Fruit fly (Drosophila melanogaster) whole organism, embryonic: ENCODE measurements around the gene CG44004.

Experiments
- Awh ChIP-seq: fragments of 200-800 bp; sonication (Bioruptor generic); IDR thresholded peaks from 2 replicates; pipeline ENCODE4, ENCODE4 v1.3.6; 2022; ENCODE audit warnings: missing biosample characterization, missing genetic modification characterization
- B-H1 ChIP-seq: fragments of 200-800 bp; sonication (Bioruptor generic); IDR thresholded peaks from 3 replicates; pipeline ENCODE4 v1.3.6; 2022; ENCODE audit warnings: missing biosample characterization, missing genetic modification characterization
- Bgb ChIP-seq: fragments of 200-800 bp; sonication (Bioruptor generic); IDR thresholded peaks from 2 replicates; pipeline ENCODE4 v1.3.6; 2022; ENCODE audit warnings: missing biosample characterization, missing genetic modification characterization; ENCODE audit not compliant: partially characterized antibody
- Bteb2 ChIP-seq: fragments of 200-800 bp; sonication (Bioruptor generic); optimal IDR thresholded peaks from 2 replicates; lab custom pipeline; 2016; ENCODE audit warnings: missing biosample characterization, missing genetic modification characterization
- CG11085 ChIP-seq: fragments of 200-800 bp; sonication (Bioruptor generic); IDR thresholded peaks from 2 replicates; pipeline ENCODE4 v1.3.6; 2022; ENCODE audit warnings: missing biosample characterization, missing genetic modification characterization
- CG11456 ChIP-seq: fragments of 200-800 bp; sonication (Bioruptor generic); IDR thresholded peaks from 3 replicates; pipeline ENCODE4 v1.3.6; 2022; ENCODE audit warnings: missing biosample characterization, missing genetic modification characterization
- CG12071 ChIP-seq: fragments of 200-800 bp; sonication (Bioruptor generic); optimal IDR thresholded peaks from 3 replicates; lab custom pipeline; 2018; ENCODE audit warnings: missing biosample characterization, mild to moderate bottlenecking, missing genetic modification characterization
- CG13287 ChIP-seq: fragments of 200-800 bp; sonication (Bioruptor generic); IDR thresholded peaks from 2 replicates; pipeline ENCODE4 v1.3.6; 2022; ENCODE audit warnings: missing biosample characterization, missing genetic modification characterization; ENCODE audit not compliant: partially characterized antibody
- CG15601 ChIP-seq: fragments of 200-800 bp; sonication (Bioruptor generic); optimal IDR thresholded peaks from 3 replicates; lab custom pipeline; 2019; ENCODE audit warnings: missing biosample characterization, mild to moderate bottlenecking, missing genetic modification characterization, moderate library complexity
- CG17829 ChIP-seq: fragments of 200-800 bp; optimal IDR thresholded peaks from 2 replicates; lab custom pipeline; 2019; ENCODE audit warnings: missing biosample characterization, mild to moderate bottlenecking, missing genetic modification characterization, moderate library complexity
- CG18599 ChIP-seq: fragments of 200-800 bp; sonication (Bioruptor generic); optimal IDR thresholded peaks from 3 replicates; lab custom pipeline; 2017; ENCODE audit warnings: missing biosample characterization, missing genetic modification characterization, mild to moderate bottlenecking, moderate library complexity, missing genetic modification reagents
- CG2116 ChIP-seq: fragments of 200-800 bp; sonication (Bioruptor generic); optimal IDR thresholded peaks from 3 replicates; lab custom pipeline; 2018; ENCODE audit warnings: missing biosample characterization, mild to moderate bottlenecking, missing genetic modification characterization
- CG3726 ChIP-seq: fragments of 200-800 bp; sonication (Bioruptor generic); IDR thresholded peaks from 3 replicates; pipeline ENCODE4, ENCODE4 v1.3.6; 2022; ENCODE audit warnings: missing biosample characterization, missing genetic modification characterization
- CG4404 ChIP-seq: fragments of 200-800 bp; sonication (Bioruptor generic); IDR thresholded peaks from 2 replicates; pipeline ENCODE4 v1.3.6; 2022; ENCODE audit warnings: missing biosample characterization, missing genetic modification characterization
- CG4854 ChIP-seq: fragments of 200-800 bp; sonication (Bioruptor generic); optimal IDR thresholded peaks from 2 replicates; lab custom pipeline; 2016; ENCODE audit warnings: missing biosample characterization, missing genetic modification characterization, inconsistent platforms
- CG7839 ChIP-seq: fragments of 200-800 bp; sonication (Bioruptor generic); optimal IDR thresholded peaks from 3 replicates; lab custom pipeline; 2018; ENCODE audit warnings: missing biosample characterization, mild to moderate bottlenecking, missing genetic modification characterization, moderate library complexity
- CG8359 ChIP-seq: fragments of 200-800 bp; sonication (Bioruptor generic); optimal IDR thresholded peaks from 2 replicates; lab custom pipeline; 2017; ENCODE audit warnings: missing biosample characterization, mild to moderate bottlenecking, missing genetic modification characterization, borderline replicate concordance
- CG8765 ChIP-seq: fragments of 200-800 bp; sonication (Bioruptor generic); IDR thresholded peaks from 2 replicates; pipeline ENCODE4 v1.3.6; 2022; ENCODE audit warnings: missing biosample characterization, missing genetic modification characterization
- Dbx ChIP-seq: fragments of 200-800 bp; sonication (Bioruptor generic); IDR thresholded peaks from 3 replicates; pipeline ENCODE4 v1.3.6; 2022; ENCODE audit warnings: missing biosample characterization, missing genetic modification characterization
- H15 ChIP-seq: fragments of 200-800 bp; sonication (Bioruptor generic); IDR thresholded peaks from 3 replicates; pipeline ENCODE4 v1.3.6; 2022; ENCODE audit warnings: missing biosample characterization, missing genetic modification characterization
- H2.0 ChIP-seq: fragments of 200-800 bp; sonication (Bioruptor generic); IDR thresholded peaks from 2 replicates; pipeline ENCODE4 v1.3.6; 2022; ENCODE audit warnings: missing biosample characterization, missing genetic modification characterization
- Hey ChIP-seq: fragments of 200-800 bp; sonication (Bioruptor generic); optimal IDR thresholded peaks from 3 replicates; lab custom pipeline; 2018; ENCODE audit warnings: missing biosample characterization, mild to moderate bottlenecking, missing genetic modification characterization
- Hr51 ChIP-seq, 2 experiments: fragments of 200-800 bp; sonication (Bioruptor generic); optimal IDR thresholded peaks; 2 replicates in 1 of 2; 3 replicates in 1 of 2; lab custom pipeline; 2016 to 2018; ENCODE audit warnings: missing biosample characterization in 2 of 2, missing genetic modification characterization in 2 of 2, mild to moderate bottlenecking in 1 of 2, moderate library complexity in 1 of 2
- Hsf ChIP-seq: fragments of 200-800 bp; sonication (Bioruptor generic); optimal IDR thresholded peaks from 3 replicates; lab custom pipeline; 2016; ENCODE audit warnings: missing biosample characterization, missing genetic modification characterization
- Jarid2 ChIP-seq: fragments of 200-800 bp; sonication (Bioruptor generic); optimal IDR thresholded peaks from 3 replicates; lab custom pipeline; 2017; ENCODE audit warnings: mild to moderate bottlenecking, missing biosample characterization, missing genetic modification reagents, missing genetic modification characterization
- Nf-YC ChIP-seq: fragments of 200-800 bp; optimal IDR thresholded peaks from 3 replicates; lab custom pipeline; 2019; ENCODE audit warnings: missing biosample characterization, mild to moderate bottlenecking, missing genetic modification characterization, moderate library complexity
- Six4 ChIP-seq: fragments of 200-800 bp; sonication (Bioruptor generic); optimal IDR thresholded peaks from 2 replicates; lab custom pipeline; 2016; ENCODE audit warnings: missing biosample characterization, missing genetic modification characterization
- Sox100B ChIP-seq: fragments of 200-800 bp; sonication (Bioruptor generic); optimal IDR thresholded peaks from 3 replicates; lab custom pipeline; 2018; ENCODE audit warnings: missing biosample characterization, mild to moderate bottlenecking, missing genetic modification characterization
- Sry-β ChIP-seq: fragments of 200-800 bp; sonication (Bioruptor generic); optimal IDR thresholded peaks from 2 replicates; lab custom pipeline; 2018; ENCODE audit warnings: missing biosample characterization, mild to moderate bottlenecking, missing genetic modification characterization, moderate library complexity
- Trl ChIP-seq, 3 experiments: fragments of >200 bp in 2 of 3; fragments of 200-800 bp in 1 of 3; sonication (Bioruptor generic) in 1 of 3; optimal IDR thresholded peaks; 2 replicates in 1 of 3; 3 replicates in 2 of 3; lab custom pipeline; 2016 to 2017; ENCODE audit warnings: missing biosample characterization in 1 of 3, missing genetic modification characterization in 1 of 3
- Xrp1 ChIP-seq: fragments of 200-800 bp; sonication (Bioruptor generic); IDR thresholded peaks from 2 replicates; pipeline ENCODE4 v1.3.6; 2022; ENCODE audit warnings: missing biosample characterization, missing genetic modification characterization
- aop ChIP-seq: fragments of 200-800 bp; sonication (Bioruptor generic); IDR thresholded peaks from 2 replicates; pipeline ENCODE4 v1.3.6; 2022; ENCODE audit warnings: missing biosample characterization, missing genetic modification characterization
- bcd ChIP-seq: fragments of 200-800 bp; sonication (Bioruptor generic); optimal IDR thresholded peaks from 2 replicates; lab custom pipeline; 2017; ENCODE audit warnings: missing biosample characterization, mild to moderate bottlenecking, missing genetic modification characterization
- disco-r ChIP-seq: fragments of 200-800 bp; sonication (Bioruptor generic); optimal IDR thresholded peaks from 2 replicates; lab custom pipeline; 2016; ENCODE audit warnings: missing biosample characterization, missing genetic modification characterization
- grn ChIP-seq: fragments of 200-800 bp; sonication (Bioruptor generic); optimal IDR thresholded peaks from 3 replicates; lab custom pipeline; 2017; ENCODE audit warnings: missing biosample characterization, missing genetic modification characterization
- gt ChIP-seq: fragments of 200-800 bp; sonication (Bioruptor generic); IDR thresholded peaks from 2 replicates; pipeline ENCODE4 v1.3.6; 2022; ENCODE audit warnings: missing biosample characterization, missing genetic modification characterization
- kni ChIP-seq: fragments of 200-800 bp; sonication (Bioruptor generic); optimal IDR thresholded peaks from 3 replicates; lab custom pipeline; 2017; ENCODE audit warnings: mild to moderate bottlenecking, missing biosample characterization, missing genetic modification reagents, missing genetic modification characterization
- knrl ChIP-seq: fragments of 200-800 bp; sonication (Bioruptor generic); IDR thresholded peaks from 3 replicates; pipeline ENCODE4 v1.3.6; 2022; ENCODE audit warnings: missing biosample characterization, missing genetic modification characterization; ENCODE audit not compliant: partially characterized antibody
- luna ChIP-seq: fragments of 200-800 bp; sonication (Bioruptor generic); optimal IDR thresholded peaks from 2 replicates; lab custom pipeline; 2016; ENCODE audit warnings: missing biosample characterization, missing genetic modification characterization
- nau ChIP-seq: fragments of 200-800 bp; sonication (Bioruptor generic); optimal IDR thresholded peaks from 3 replicates; lab custom pipeline; 2017; ENCODE audit warnings: missing biosample characterization, mild to moderate bottlenecking, missing genetic modification characterization, missing genetic modification reagents
- oc ChIP-seq: fragments of 200-800 bp; sonication (Bioruptor generic); optimal IDR thresholded peaks from 2 replicates; lab custom pipeline; 2018; ENCODE audit warnings: missing biosample characterization, mild to moderate bottlenecking, missing genetic modification characterization, moderate library complexity
- pros ChIP-seq: fragments of 200-800 bp; sonication (Bioruptor generic); optimal IDR thresholded peaks from 3 replicates; lab custom pipeline; 2019; ENCODE audit warnings: missing biosample characterization, mild to moderate bottlenecking, missing genetic modification characterization, moderate library complexity
- psq ChIP-seq: fragments of 200-800 bp; sonication (Bioruptor generic); optimal IDR thresholded peaks from 2 replicates; lab custom pipeline; 2017; ENCODE audit warnings: missing biosample characterization, missing genetic modification characterization
- pzg ChIP-seq: fragments of 200-800 bp; sonication (Bioruptor generic); optimal IDR thresholded peaks from 3 replicates; lab custom pipeline; 2018; ENCODE audit warnings: missing biosample characterization, mild to moderate bottlenecking, missing genetic modification characterization, moderate library complexity
- salm ChIP-seq: fragments of 200-800 bp; sonication (Bioruptor generic); optimal IDR thresholded peaks from 2 replicates; lab custom pipeline; 2018; ENCODE audit warnings: missing biosample characterization, mild to moderate bottlenecking, missing genetic modification characterization
- scrt ChIP-seq: fragments of 200-800 bp; sonication (Bioruptor generic); optimal IDR thresholded peaks from 2 replicates; lab custom pipeline; 2018; ENCODE audit warnings: missing biosample characterization, mild to moderate bottlenecking, missing genetic modification characterization, moderate library complexity
- sisA ChIP-seq: fragments of 200-800 bp; sonication (Bioruptor generic); IDR thresholded peaks from 2 replicates; pipeline ENCODE4 v1.3.6; 2022; ENCODE audit warnings: missing biosample characterization, missing genetic modification characterization
- ssp ChIP-seq: fragments of 200-800 bp; sonication (Bioruptor generic); IDR thresholded peaks from 2 replicates; pipeline ENCODE4 v1.3.6; 2022; ENCODE audit warnings: missing biosample characterization, missing genetic modification characterization
- stc ChIP-seq: fragments of 200-800 bp; sonication (Bioruptor generic); IDR thresholded peaks from 2 replicates; pipeline ENCODE4 v1.3.6; 2022; ENCODE audit warnings: missing biosample characterization, missing genetic modification characterization
- trh ChIP-seq: fragments of 200-800 bp; sonication (Bioruptor generic); optimal IDR thresholded peaks from 2 replicates; lab custom pipeline; 2016; ENCODE audit warnings: missing biosample characterization, missing genetic modification characterization
- unpg ChIP-seq: fragments of 200-800 bp; sonication (Bioruptor generic); optimal IDR thresholded peaks from 3 replicates; lab custom pipeline; 2018; ENCODE audit warnings: missing biosample characterization, mild to moderate bottlenecking, missing genetic modification characterization, moderate library complexity

The CG44004 gene

DNA sequence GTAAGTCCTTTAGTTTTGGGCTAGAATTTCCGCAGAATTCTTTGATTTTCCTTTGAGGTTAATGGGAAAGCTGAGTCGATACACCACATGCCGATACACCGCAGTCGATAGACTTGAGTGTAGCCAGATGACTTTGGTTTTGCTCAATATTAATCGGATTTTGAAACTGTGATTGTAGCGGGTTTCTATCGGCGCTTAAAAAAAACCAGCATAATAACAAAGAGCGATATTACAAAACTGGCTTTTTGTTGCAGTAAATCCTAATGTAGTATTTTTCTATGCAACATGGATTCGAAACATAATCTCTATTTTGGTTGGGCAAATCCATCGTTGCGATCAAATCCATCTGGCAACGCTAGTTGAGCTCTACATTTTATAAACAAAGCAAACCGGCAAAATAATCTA is 35.8 kb upstream of the CG44004 start, which contains the start of the genes Polr3D and mus304 (continued):
- TF ChIP-seq luna (GFP tag; lab: Kevin White, UChicago) (no peak), CG2116 (GFP tag; lab: Kevin White, UChicago) (peak; percentile 85), sisA (no peak), grn (GFP tag; lab: Kevin White, UChicago) (no peak), Bteb2 (GFP tag; lab: Kevin White, UChicago) (no peak), CG17829 (tag; lab: Kevin White, UChicago) (no peak), CG3726 (GFP tag; lab: Robert Waterston, UW) (no peak), Hey (tag; lab: Kevin White, UChicago) (no peak), Nf-YC (tag; lab: Kevin White, UChicago) (peak; percentile 42), ssp (GFP tag; lab: Robert Waterston, UW) (no peak), CG18599 (GFP tag; lab: Kevin White, UChicago) (peak; percentile 10), CG4854 (GFP tag; lab: Kevin White, UChicago) (no peak), kni (GFP tag; lab: Kevin White, UChicago) (peak; percentile 29), Xrp1 (GFP tag; lab: Robert Waterston, UW) (no peak), Awh (GFP tag; lab: Robert Waterston, UW) (no peak), Hr51 (GFP tag; optimal IDR thresholded peaks at IDR 0.05; lab: Kevin White, UChicago) (peak in 1 of 2 experiments; percentile 3), Sry-β (GFP tag; lab: Kevin White, UChicago) (no peak), CG11085 (GFP tag; lab: Robert Waterston, UW) (no peak), Trl (optimal IDR thresholded peaks at IDR 0.05; lab: Kevin White, UChicago) (no peak), Trl (GFP tag; optimal IDR thresholded peaks at IDR 0.05; lab: Kevin White, UChicago) (peak; percentile 39), stc (GFP tag; lab: Robert Waterston, UW) (no peak), salm (no peak), disco-r (GFP tag; lab: Kevin White, UChicago) (no peak), CG12071 (no peak), CG8765 (GFP tag; lab: Robert Waterston, UW) (no peak), Six4 (GFP tag; lab: Kevin White, UChicago) (no peak), unpg (GFP tag; lab: Kevin White, UChicago) (peak; percentile 14), scrt (no peak), CG13287 (peak; percentile 74), gt (GFP tag; lab: Robert Waterston, UW) (no peak), Sox100B (no peak), aop (GFP tag; lab: Robert Waterston, UW) (no peak), H15 (GFP tag; lab: Robert Waterston, UW) (no peak), oc (tag; lab: Kevin White, UChicago) (no peak), pros (GFP tag; lab: Kevin White, UChicago) (no peak), knrl (peak; percentile 55; the same call in 1 of the 3 replicates), nau (no peak), psq (GFP tag; lab: Kevin White, UChicago) (no peak), CG8359 (GFP tag; lab: Kevin White, UChicago) (no peak), Bgb (peak; percentile 21; the same call in 1 of the 2 replicates), CG7839 (tag; lab: Kevin White, UChicago) (peak; percentile 29), Dbx (GFP tag; lab: Robert Waterston, UW) (no peak), Hsf (peak; percentile 8), pzg (GFP tag; lab: Kevin White, UChicago) (peak; percentile 64), CG11456 (no peak), CG4404 (GFP tag; lab: Robert Waterston, UW) (no peak), Jarid2 (GFP tag; lab: Kevin White, UChicago) (no peak), trh (no peak), CG15601 (tag; lab: Kevin White, UChicago) (no peak), B-H1 (GFP tag; lab: Robert Waterston, UW) (no peak), bcd (GFP tag; lab: Kevin White, UChicago) (no peak), H2.0 (no peak)
